Fruit fly (Drosophila melanogaster): ENCODE measurements around the gene f-cup.

- TF ChIP-seq fd85E (GFP tag; optimal IDR thresholded peaks at IDR 0.05) (no peak), eg (GFP tag; IDR thresholded peaks at IDR 0.05) (no peak), Lpt (GFP tag; optimal IDR thresholded peaks at IDR 0.05) (no peak), Blimp-1 (GFP tag; optimal IDR thresholded peaks at IDR 0.05) (no peak), lz (GFP tag; optimal IDR thresholded peaks at IDR 0.05) (no peak), CG34406 (GFP tag; optimal IDR thresholded peaks at IDR 0.05) (no peak)
Measured at dm6 chr3R:13746066-13746673, 45.5 kb upstream of the f-cup start.
